Worm (Caenorhabditis elegans) whole organism, L1 larva: ENCODE measurements around the gene hlh-10.
A peak's percentile ranks its signal among the peaks of the same experiment; 100 is the strongest.

ENCODE experiments used
- C34B4.2 ChIP-seq: sonication (generic microtip); optimal IDR thresholded peaks from 2 replicates; lab custom pipeline; 2017; ENCODE audit warnings: mild to moderate bottlenecking, missing genetic modification characterization, missing compliant biosample characterization
- Y116A8C.19 ChIP-seq: sonication (generic microtip); optimal IDR thresholded peaks from 2 replicates; lab custom pipeline; 2016; ENCODE audit warnings: missing compliant biosample characterization, missing genetic modification characterization, borderline replicate concordance
- aha-1 ChIP-seq: fragments of 150-350 bp; optimal IDR thresholded peaks from 2 replicates; lab custom pipeline; 2014; ENCODE audit warnings: missing biosample characterization, missing genetic modification characterization
- alr-1 ChIP-seq: fragments of 200-800 bp; sonication (Bioruptor generic); optimal IDR thresholded peaks from 2 replicates; lab custom pipeline; 2018; ENCODE audit warnings: borderline replicate concordance, mild to moderate bottlenecking, missing genetic modification characterization, missing compliant biosample characterization
- aly-2 ChIP-seq: fragments of 150-350 bp; optimal IDR thresholded peaks from 2 replicates; lab custom pipeline; 2014; ENCODE audit warnings: missing biosample characterization, missing genetic modification characterization
- blmp-1 ChIP-seq: fragments of 150-350 bp; optimal IDR thresholded peaks from 2 replicates; lab custom pipeline; 2014; ENCODE audit warnings: missing biosample characterization, missing genetic modification characterization
- ceh-63 ChIP-seq: fragments of 200-800 bp; sonication (Bioruptor generic); optimal IDR thresholded peaks from 2 replicates; lab custom pipeline; 2018; ENCODE audit warnings: mild to moderate bottlenecking, missing genetic modification characterization, missing compliant biosample characterization
- ceh-8 ChIP-seq: fragments of 200-800 bp; sonication (Bioruptor generic); optimal IDR thresholded peaks from 2 replicates; lab custom pipeline; 2018; ENCODE audit warnings: mild to moderate bottlenecking, missing genetic modification characterization, moderate library complexity, missing compliant biosample characterization
- ceh-82 ChIP-seq, 3 experiments: fragments of 150-350 bp in 1 of 3; sonication (generic microtip) in 2 of 3; optimal IDR thresholded peaks; 2 replicates each; lab custom pipeline; 2014 to 2017; ENCODE audit warnings: missing biosample characterization in 3 of 3, missing genetic modification characterization in 3 of 3
- ceh-88 ChIP-seq: fragments of 200-800 bp; sonication (Bioruptor generic); IDR thresholded peaks from 2 replicates; pipeline ENCODE4 v1.3.6; 2022; ENCODE audit warnings: missing genetic modification characterization, missing compliant biosample characterization
- ces-1 ChIP-seq: fragments of 150-350 bp; optimal IDR thresholded peaks from 2 replicates; lab custom pipeline; 2014; ENCODE audit warnings: missing biosample characterization, missing genetic modification reagents, missing genetic modification characterization
- dpl-1 ChIP-seq, 3 experiments: fragments of 150-350 bp in 2 of 3; sonication (generic microtip) in 1 of 3; optimal IDR thresholded peaks; 2 replicates each; lab custom pipeline; 2014 to 2017; ENCODE audit warnings: missing biosample characterization in 3 of 3, missing genetic modification characterization in 3 of 3, missing genetic modification reagents in 3 of 3
- dsc-1 ChIP-seq: sonication (generic microtip); optimal IDR thresholded peaks from 2 replicates; lab custom pipeline; 2016; ENCODE audit warnings: mild to moderate bottlenecking, missing genetic modification characterization, missing compliant biosample characterization
- efl-1 ChIP-seq, 4 experiments: fragments of 150-350 bp; optimal IDR thresholded peaks in 3 of 4; peaks in 1 of 4; 1 replicate in 1 of 4; 2 replicates in 3 of 4; lab custom pipeline; 2014; ENCODE audit warnings: missing biosample characterization in 2 of 4, missing genetic modification characterization in 2 of 4, missing genetic modification reagents in 2 of 4
- efl-3 ChIP-seq: fragments of 200-800 bp; sonication (Bioruptor generic); optimal IDR thresholded peaks from 2 replicates; lab custom pipeline; 2018; ENCODE audit warnings: mild to moderate bottlenecking, missing genetic modification characterization, missing compliant biosample characterization
- egl-13 ChIP-seq: sonication (generic microtip); optimal IDR thresholded peaks from 2 replicates; lab custom pipeline; 2016; ENCODE audit warnings: missing genotype, missing genetic modification reagents, missing genetic modification characterization, missing compliant biosample characterization
- elt-3 ChIP-seq, 6 experiments: fragments of 150-350 bp in 1 of 6; sonication (generic microtip); optimal IDR thresholded peaks; 2 replicates each; lab custom pipeline; 2017 to 2018; ENCODE audit warnings: missing biosample characterization in 6 of 6, missing genetic modification characterization in 6 of 6, inconsistent platforms in 1 of 6
- ets-5 ChIP-seq: fragments of 200-800 bp; sonication (Bioruptor generic); IDR thresholded peaks from 2 replicates; pipeline ENCODE4 v1.3.6; 2022; ENCODE audit warnings: missing genetic modification characterization, missing compliant biosample characterization
- fkh-10 ChIP-seq: sonication (generic microtip); optimal IDR thresholded peaks from 2 replicates; lab custom pipeline; 2017; ENCODE audit warnings: missing biosample characterization, missing genetic modification reagents, missing genetic modification characterization
- fkh-4 ChIP-seq: sonication (generic microtip); optimal IDR thresholded peaks from 2 replicates; lab custom pipeline; 2016; ENCODE audit warnings: missing compliant biosample characterization, missing genetic modification characterization, borderline replicate concordance
- hlh-4 ChIP-seq: sonication (generic microtip); optimal IDR thresholded peaks from 2 replicates; lab custom pipeline; 2016; ENCODE audit warnings: mild to moderate bottlenecking, missing genetic modification characterization, missing compliant biosample characterization
- hpl-2 ChIP-seq: fragments of 150-350 bp; optimal IDR thresholded peaks from 2 replicates; lab custom pipeline; 2014; ENCODE audit warnings: missing biosample characterization, missing genetic modification reagents, missing genetic modification characterization
- isw-1 ChIP-seq: fragments of 200-800 bp; sonication (Bioruptor generic); IDR thresholded peaks from 2 replicates; pipeline ENCODE4 v1.3.6; 2022; ENCODE audit warnings: missing genetic modification characterization, missing compliant biosample characterization
- lin-13 ChIP-seq: fragments of 150-350 bp; optimal IDR thresholded peaks from 2 replicates; lab custom pipeline; 2014; ENCODE audit warnings: missing biosample characterization, missing genetic modification reagents, missing genetic modification characterization
- lin-14 ChIP-seq: fragments of 200-800 bp; sonication (Bioruptor generic); optimal IDR thresholded peaks from 2 replicates; lab custom pipeline; 2018; ENCODE audit warnings: mild to moderate bottlenecking, missing genetic modification characterization, moderate library complexity, missing compliant biosample characterization
- lin-15B ChIP-seq: fragments of 150-350 bp; sonication (generic microtip); optimal IDR thresholded peaks from 3 replicates; lab custom pipeline; 2014; ENCODE audit warnings: missing biosample characterization, missing genetic modification characterization
- lin-35 ChIP-seq, 2 experiments: fragments of 150-350 bp; optimal IDR thresholded peaks; 2 replicates each; lab custom pipeline; 2014; ENCODE audit warnings: missing biosample characterization in 2 of 2, missing genetic modification characterization in 2 of 2, missing genetic modification reagents in 2 of 2
- lin-39 ChIP-seq: fragments of 150-350 bp; optimal IDR thresholded peaks from 2 replicates; lab custom pipeline; 2014; ENCODE audit warnings: missing biosample characterization, missing genetic modification reagents, missing genetic modification characterization
- lsy-2 ChIP-seq, 2 experiments: fragments of 150-350 bp; optimal IDR thresholded peaks; 2 replicates each; lab custom pipeline; 2014; ENCODE audit warnings: missing biosample characterization in 2 of 2, missing genetic modification characterization in 2 of 2
- mab-9 ChIP-seq: fragments of 200-800 bp; sonication (Bioruptor generic); IDR thresholded peaks from 2 replicates; pipeline ENCODE4 v1.3.6; 2022; ENCODE audit warnings: missing genetic modification reagents, missing genetic modification characterization, missing compliant biosample characterization
- mdl-1 ChIP-seq, 2 experiments: fragments of 150-350 bp; optimal IDR thresholded peaks; 2 replicates each; lab custom pipeline; 2014 to 2017; ENCODE audit warnings: missing biosample characterization in 2 of 2, missing genetic modification characterization in 2 of 2, inconsistent platforms in 1 of 2
- mep-1 ChIP-seq: fragments of 150-350 bp; optimal IDR thresholded peaks from 2 replicates; lab custom pipeline; 2014; ENCODE audit warnings: missing biosample characterization, missing genetic modification characterization
- nhr-12 ChIP-seq: sonication (generic microtip); optimal IDR thresholded peaks from 2 replicates; lab custom pipeline; 2017; ENCODE audit warnings: missing biosample characterization, missing genetic modification characterization
- nhr-20 ChIP-seq: sonication (generic microtip); optimal IDR thresholded peaks from 2 replicates; lab custom pipeline; 2016; ENCODE audit warnings: mild to moderate bottlenecking, missing genetic modification characterization, missing compliant biosample characterization
- nhr-28 ChIP-seq: fragments of 150-350 bp; optimal IDR thresholded peaks from 2 replicates; lab custom pipeline; 2014; ENCODE audit warnings: missing biosample characterization, missing genetic modification characterization
- nhr-47 ChIP-seq: sonication (generic microtip); optimal IDR thresholded peaks from 2 replicates; lab custom pipeline; 2016; ENCODE audit warnings: mild to moderate bottlenecking, missing genetic modification characterization, moderate library complexity, missing compliant biosample characterization
- nhr-76 ChIP-seq: sonication (generic microtip); optimal IDR thresholded peaks from 2 replicates; lab custom pipeline; 2017; ENCODE audit warnings: missing biosample characterization, missing genetic modification characterization
- nhr-77 ChIP-seq: fragments of 150-350 bp; optimal IDR thresholded peaks from 2 replicates; lab custom pipeline; 2014; ENCODE audit warnings: missing biosample characterization, missing genetic modification characterization
- nhr-84 ChIP-seq: sonication (generic microtip); optimal IDR thresholded peaks from 2 replicates; lab custom pipeline; 2017; ENCODE audit warnings: missing biosample characterization, missing genetic modification characterization
- pax-3 ChIP-seq: fragments of 200-800 bp; sonication (Bioruptor generic); optimal IDR thresholded peaks from 2 replicates; lab custom pipeline; 2018; ENCODE audit warnings: mild to moderate bottlenecking, missing genetic modification characterization, moderate library complexity, missing compliant biosample characterization
- pqm-1 ChIP-seq: sonication (generic microtip); optimal IDR thresholded peaks from 3 replicates; lab custom pipeline; 2017; ENCODE audit warnings: missing biosample characterization, missing genetic modification characterization
- rnt-1 ChIP-seq: sonication (generic microtip); optimal IDR thresholded peaks from 2 replicates; lab custom pipeline; 2016; ENCODE audit warnings: mild to moderate bottlenecking, missing genetic modification characterization, moderate library complexity, missing compliant biosample characterization
- snpc-4 ChIP-seq: fragments of 150-350 bp; optimal IDR thresholded peaks from 2 replicates; lab custom pipeline; 2014; ENCODE audit warnings: missing biosample characterization, missing genetic modification characterization
- snu-23 ChIP-seq: sonication (generic microtip); optimal IDR thresholded peaks from 2 replicates; lab custom pipeline; 2016; ENCODE audit warnings: missing genetic modification characterization, missing compliant biosample characterization
- sup-37 ChIP-seq: fragments of 200-800 bp; sonication (Bioruptor generic); optimal IDR thresholded peaks from 2 replicates; lab custom pipeline; 2018; ENCODE audit warnings: mild to moderate bottlenecking, missing genetic modification characterization, missing compliant biosample characterization
- swsn-7 ChIP-seq: sonication (generic microtip); optimal IDR thresholded peaks from 2 replicates; lab custom pipeline; 2016; ENCODE audit warnings: missing genetic modification characterization, missing compliant biosample characterization
- tbx-2 ChIP-seq: sonication (generic microtip); optimal IDR thresholded peaks from 2 replicates; lab custom pipeline; 2016; ENCODE audit warnings: missing genetic modification characterization, missing compliant biosample characterization
- tlp-1 ChIP-seq: fragments of 150-350 bp; optimal IDR thresholded peaks from 2 replicates; lab custom pipeline; 2014; ENCODE audit warnings: missing biosample characterization, missing genetic modification characterization
- unc-86 ChIP-seq: sonication (generic microtip); optimal IDR thresholded peaks from 2 replicates; lab custom pipeline; 2016; ENCODE audit warnings: missing genetic modification characterization, missing compliant biosample characterization
- unc-98 ChIP-seq: fragments of 200-800 bp; sonication (Bioruptor generic); IDR thresholded peaks from 2 replicates; pipeline ENCODE4 v1.3.6; 2022; ENCODE audit warnings: missing genetic modification characterization, missing compliant biosample characterization
- vab-15 ChIP-seq: sonication (generic microtip); optimal IDR thresholded peaks from 2 replicates; lab custom pipeline; 2017; ENCODE audit warnings: missing genotype, mild to moderate bottlenecking, missing genetic modification characterization, missing compliant biosample characterization
- zag-1 ChIP-seq: fragments of 150-350 bp; optimal IDR thresholded peaks from 2 replicates; lab custom pipeline; 2014; ENCODE audit warnings: missing biosample characterization, missing genetic modification characterization
- ztf-4 ChIP-seq: fragments of 150-350 bp; optimal IDR thresholded peaks from 2 replicates; lab custom pipeline; 2014; ENCODE audit warnings: missing biosample characterization, missing genetic modification characterization

Gene hlh-10

ce11 chrV:9273587-9273986 is 8.4 kb downstream of the hlh-10 start (continued):
- TF ChIP-seq ztf-4 (no peak), ceh-88 (no peak), alr-1 (tag; lab: Kevin White, UChicago) (no peak), swsn-7 (tag; lab: Kevin White, UChicago) (peak; percentile 60), hlh-4 (no peak), mab-9 (no peak), nhr-84 (tag; lab: Kevin White, UChicago) (no peak), lin-39 (no peak), lin-13 (GFP tag; lab: Kevin White, UChicago) (peak; percentile 9), pqm-1 (tag; lab: Kevin White, UChicago) (no peak), mdl-1 (tag; optimal IDR thresholded peaks at IDR 0.05; lab: Kevin White, UChicago) (peak in 1 of 2 experiments; percentile 67), rnt-1 (tag; lab: Kevin White, UChicago) (peak; percentile 61), nhr-77 (tag; lab: Kevin White, UChicago) (peak; percentile 50), unc-86 (tag; lab: Kevin White, UChicago) (peak; percentile 63), pax-3 (tag; lab: Kevin White, UChicago) (no peak), snpc-4 (peak; percentile 60), nhr-28 (tag; lab: Kevin White, UChicago) (no peak), lin-15B (tag; lab: Kevin White, UChicago) (no peak), tbx-2 (tag; lab: Kevin White, UChicago) (peak; percentile 75), Y116A8C.19 (tag; lab: Kevin White, UChicago) (no peak), C34B4.2 (tag; lab: Kevin White, UChicago) (no peak), isw-1 (GFP tag; lab: Robert Waterston, UW) (peak; percentile 49), dsc-1 (peak; percentile 42), ceh-82 (tag; optimal IDR thresholded peaks at IDR 0.05; lab: Kevin White, UChicago) (peak; percentile 15 to 83 (median 66)), mep-1 (peak; percentile 29), aha-1 (tag; lab: Kevin White, UChicago) (no peak), ces-1 (no peak), lin-35 (GFP tag; optimal IDR thresholded peaks at IDR 0.05; lab: Kevin White, UChicago) (peak; percentile 35 to 44), fkh-4 (tag; lab: Kevin White, UChicago) (no peak), nhr-47 (tag; lab: Kevin White, UChicago) (peak; percentile 65), egl-13 (peak; percentile 16), zag-1 (tag; lab: Kevin White, UChicago) (no peak), lin-14 (GFP tag; lab: Kevin White, UChicago) (peak; percentile 98), hpl-2 (GFP tag; lab: Kevin White, UChicago) (no peak), fkh-10 (GFP tag; lab: Kevin White, UChicago) (peak; percentile 58), snu-23 (peak; percentile 81), efl-3 (GFP tag; lab: Kevin White, UChicago) (no peak), dpl-1 (GFP tag; optimal IDR thresholded peaks at IDR 0.05; lab: Kevin White, UChicago) (peak in 1 of 3 experiments; percentile 30), tlp-1 (tag; lab: Kevin White, UChicago) (no peak), nhr-76 (tag; lab: Kevin White, UChicago) (no peak), ceh-8 (GFP tag; lab: Kevin White, UChicago) (peak; percentile 22), nhr-12 (tag; lab: Kevin White, UChicago) (no peak), sup-37 (no peak), elt-3 (tag; optimal IDR thresholded peaks at IDR 0.05; lab: Kevin White, UChicago) (peak in 1 of 6 experiments; percentile 48), blmp-1 (tag; lab: Kevin White, UChicago) (peak; percentile 4), nhr-20 (tag; lab: Kevin White, UChicago) (peak; percentile 81), vab-15 (tag; lab: Kevin White, UChicago) (no peak), lsy-2 (tag; optimal IDR thresholded peaks at IDR 0.05; lab: Kevin White, UChicago) (peak; percentile 41 to 74), unc-98 (no peak), efl-1 (optimal IDR thresholded peaks at IDR 0.05; lab: Kevin White, UChicago) (peak; percentile 48 to 70), efl-1 (GFP tag; optimal IDR thresholded peaks at IDR 0.05 in 1 of 2; lab: Kevin White, UChicago) (peak; percentile 35 to 69), aly-2 (tag; lab: Kevin White, UChicago) (no peak), ets-5 (no peak), ceh-63 (no peak)
